Worm (Caenorhabditis elegans) whole organism, L4 larva: ENCODE results near the gene rdl-1.
A peak's percentile ranks its signal among the peaks of the same experiment; 100 is the strongest.

Experiments used
- D1046.2 ChIP-seq: fragments of 200-800 bp; sonication (Bioruptor generic); IDR thresholded peaks from 2 replicates; pipeline ENCODE4 v1.3.6; 2022; ENCODE audit warnings: missing genetic modification characterization, missing compliant biosample characterization
- F10B5.3 ChIP-seq: sonication (generic microtip); optimal IDR thresholded peaks from 2 replicates; lab custom pipeline; 2016; ENCODE audit warnings: mild to moderate bottlenecking, missing genetic modification characterization, missing compliant biosample characterization
- F37D6.2 ChIP-seq: sonication (generic microtip); optimal IDR thresholded peaks from 2 replicates; lab custom pipeline; 2016; ENCODE audit warnings: mild to moderate bottlenecking, missing genetic modification characterization, missing compliant biosample characterization
- F49E8.2 ChIP-seq: sonication (generic microtip); optimal IDR thresholded peaks from 2 replicates; lab custom pipeline; 2016; ENCODE audit warnings: missing compliant biosample characterization, mild to moderate bottlenecking, missing genetic modification characterization, borderline replicate concordance
- Y48G9A.11 ChIP-seq: fragments of 200-800 bp; sonication (Bioruptor generic); IDR thresholded peaks from 2 replicates; pipeline ENCODE4 v1.3.6; 2022; ENCODE audit warnings: missing genetic modification reagents, missing genetic modification characterization, missing compliant biosample characterization
- aha-1 ChIP-seq: fragments of 150-350 bp; peaks from one replicate; lab custom pipeline; 2014; ENCODE audit warnings: missing biosample characterization, missing genetic modification characterization
- aly-2 ChIP-seq: sonication (generic microtip); optimal IDR thresholded peaks from 2 replicates; lab custom pipeline; 2018; ENCODE audit warnings: missing biosample characterization, missing genetic modification characterization
- ama-1 ChIP-seq: fragments of 150-350 bp; optimal IDR thresholded peaks from 2 replicates; lab custom pipeline; 2014; ENCODE audit warnings: inconsistent platforms, mixed read lengths
- attf-4 ChIP-seq: sonication (generic microtip); optimal IDR thresholded peaks from 3 replicates; lab custom pipeline; 2017; ENCODE audit warnings: missing biosample characterization, missing genetic modification characterization
- ceh-28 ChIP-seq: fragments of 150-350 bp; optimal IDR thresholded peaks from 2 replicates; lab custom pipeline; 2014; ENCODE audit warnings: missing biosample characterization, missing genetic modification reagents, missing genetic modification characterization
- ceh-44 ChIP-seq: fragments of 200-800 bp; sonication (Bioruptor generic); IDR thresholded peaks from 2 replicates; pipeline ENCODE4 v1.3.6; 2022; ENCODE audit warnings: missing genetic modification reagents, missing genetic modification characterization, missing compliant biosample characterization
- ceh-62 ChIP-seq: sonication (generic microtip); optimal IDR thresholded peaks from 2 replicates; lab custom pipeline; 2017; ENCODE audit warnings: missing biosample characterization, missing genetic modification characterization
- ceh-82 ChIP-seq: sonication (generic microtip); optimal IDR thresholded peaks from 2 replicates; lab custom pipeline; 2017; ENCODE audit warnings: missing biosample characterization, missing genetic modification characterization
- ces-1 ChIP-seq: fragments of 150-350 bp; sonication (generic microtip); optimal IDR thresholded peaks from 4 replicates; lab custom pipeline; 2014; ENCODE audit warnings: missing biosample characterization, missing genetic modification reagents, missing genetic modification characterization
- daf-16 ChIP-seq, 3 experiments: sonication (generic microtip); optimal IDR thresholded peaks; 2 replicates each; lab custom pipeline; 2016 to 2017; ENCODE audit warnings: missing genetic modification characterization in 3 of 3, missing genetic modification reagents in 3 of 3, mild to moderate bottlenecking in 2 of 3, missing compliant biosample characterization in 2 of 3, missing biosample characterization in 1 of 3, moderate library complexity in 1 of 3
- dmd-6 ChIP-seq: fragments of 200-800 bp; sonication (Bioruptor generic); IDR thresholded peaks from 2 replicates; pipeline ENCODE4 v1.3.6; 2022; ENCODE audit warnings: missing genetic modification reagents, missing genetic modification characterization, missing compliant biosample characterization
- dmd-9 ChIP-seq: fragments of 200-800 bp; sonication (Bioruptor generic); IDR thresholded peaks from 2 replicates; pipeline ENCODE4 v1.3.6; 2022; ENCODE audit warnings: missing genetic modification reagents, missing genetic modification characterization, missing compliant biosample characterization
- dpl-1 ChIP-seq: fragments of 150-350 bp; optimal IDR thresholded peaks from 2 replicates; lab custom pipeline; 2014; ENCODE audit warnings: missing biosample characterization, missing genetic modification reagents, missing genetic modification characterization
- duxl-1 ChIP-seq: sonication (generic microtip); optimal IDR thresholded peaks from 2 replicates; lab custom pipeline; 2016; ENCODE audit warnings: mild to moderate bottlenecking, missing genetic modification characterization, moderate library complexity, missing compliant biosample characterization; ENCODE audit not compliant: poor library complexity
- dve-1 ChIP-seq: sonication (generic microtip); optimal IDR thresholded peaks from 2 replicates; lab custom pipeline; 2017; ENCODE audit warnings: antibody characterized with exemption, mild to moderate bottlenecking, missing genetic modification characterization, missing compliant biosample characterization; ENCODE audit not compliant: insufficient read depth
- egl-43 ChIP-seq: fragments of 200-800 bp; sonication (Bioruptor generic); IDR thresholded peaks from 2 replicates; pipeline ENCODE4 v1.3.6; 2022; ENCODE audit warnings: missing genetic modification reagents, missing genetic modification characterization, missing compliant biosample characterization
- hif-1 ChIP-seq, 2 experiments: sonication (generic microtip); optimal IDR thresholded peaks; 2 replicates each; lab custom pipeline; 2016 to 2017; ENCODE audit warnings: missing compliant biosample characterization in 2 of 2, missing genetic modification characterization in 2 of 2, missing genetic modification reagents in 2 of 2, missing genotype in 2 of 2, mild to moderate bottlenecking in 1 of 2
- hlh-11 ChIP-seq: fragments of 200-800 bp; sonication (Bioruptor generic); optimal IDR thresholded peaks from 2 replicates; lab custom pipeline; 2018; ENCODE audit warnings: mild to moderate bottlenecking, missing genetic modification characterization, missing compliant biosample characterization
- jun-1 ChIP-seq: fragments of 150-350 bp; optimal IDR thresholded peaks from 2 replicates; lab custom pipeline; 2014; ENCODE audit warnings: missing biosample characterization, missing genetic modification reagents, missing genetic modification characterization
- lim-7 ChIP-seq: fragments of 200-800 bp; sonication (Bioruptor generic); IDR thresholded peaks from 2 replicates; pipeline ENCODE4 v1.3.6; 2022; ENCODE audit warnings: missing genetic modification characterization, missing compliant biosample characterization
- lsy-2 ChIP-seq, 2 experiments: fragments of 150-350 bp in 1 of 2; sonication (generic microtip) in 1 of 2; optimal IDR thresholded peaks; 2 replicates each; lab custom pipeline; 2014 to 2017; ENCODE audit warnings: missing biosample characterization in 2 of 2, missing genetic modification characterization in 2 of 2
- mdt-29 ChIP-seq: fragments of 200-800 bp; sonication (Bioruptor generic); IDR thresholded peaks from 2 replicates; pipeline ENCODE4 v1.3.6; 2022; ENCODE audit warnings: missing genetic modification reagents, missing genetic modification characterization, missing compliant biosample characterization
- mep-1 ChIP-seq: fragments of 150-350 bp; sonication (generic microtip); optimal IDR thresholded peaks from 3 replicates; lab custom pipeline; 2014; ENCODE audit warnings: missing biosample characterization, missing genetic modification characterization
- mxl-3 ChIP-seq: fragments of 200-800 bp; sonication (Bioruptor generic); optimal IDR thresholded peaks from 2 replicates; lab custom pipeline; 2018; ENCODE audit warnings: mild to moderate bottlenecking, missing genetic modification characterization, missing compliant biosample characterization
- nhr-10 ChIP-seq: fragments of 150-350 bp; optimal IDR thresholded peaks from 2 replicates; lab custom pipeline; 2014; ENCODE audit warnings: missing biosample characterization, missing genetic modification characterization
- nhr-11 ChIP-seq: fragments of 150-350 bp; optimal IDR thresholded peaks from 2 replicates; lab custom pipeline; 2014; ENCODE audit warnings: missing biosample characterization, missing genetic modification characterization
- nhr-111 ChIP-seq: fragments of 200-800 bp; sonication (Bioruptor generic); optimal IDR thresholded peaks from 2 replicates; lab custom pipeline; 2018; ENCODE audit warnings: mild to moderate bottlenecking, missing genetic modification characterization, missing compliant biosample characterization
- nhr-237 ChIP-seq: sonication (generic microtip); optimal IDR thresholded peaks from 2 replicates; lab custom pipeline; 2017; ENCODE audit warnings: missing biosample characterization, missing genetic modification characterization
- nhr-48 ChIP-seq: sonication (generic microtip); optimal IDR thresholded peaks from 2 replicates; lab custom pipeline; 2016; ENCODE audit warnings: mild to moderate bottlenecking, missing genetic modification characterization, missing compliant biosample characterization
- nhr-6 ChIP-seq: fragments of 150-350 bp; optimal IDR thresholded peaks from 2 replicates; lab custom pipeline; 2014; ENCODE audit warnings: missing biosample characterization, missing genetic modification characterization
- nhr-77 ChIP-seq: fragments of 150-350 bp; optimal IDR thresholded peaks from 2 replicates; lab custom pipeline; 2014; ENCODE audit warnings: missing biosample characterization, missing genetic modification characterization
- pqm-1 ChIP-seq: sonication (generic microtip); optimal IDR thresholded peaks from 2 replicates; lab custom pipeline; 2017; ENCODE audit warnings: missing biosample characterization, missing genetic modification characterization
- rbr-2 ChIP-seq: sonication (generic microtip); optimal IDR thresholded peaks from 2 replicates; lab custom pipeline; 2016; ENCODE audit warnings: missing genotype, missing genetic modification characterization, missing compliant biosample characterization
- set-16 ChIP-seq: fragments of 200-800 bp; sonication (Bioruptor generic); IDR thresholded peaks from 2 replicates; pipeline ENCODE4 v1.3.6; 2022; ENCODE audit warnings: missing genetic modification reagents, missing genetic modification characterization, missing compliant biosample characterization
- skn-1 ChIP-seq: fragments of 150-350 bp; optimal IDR thresholded peaks from 2 replicates; lab custom pipeline; 2014; ENCODE audit warnings: missing biosample characterization, missing genetic modification characterization
- snpc-1.2 ChIP-seq: fragments of 200-800 bp; sonication (Bioruptor generic); IDR thresholded peaks from 2 replicates; pipeline ENCODE4 v1.3.6; 2022; ENCODE audit warnings: missing genetic modification reagents, missing genetic modification characterization, missing compliant biosample characterization
- spr-3 ChIP-seq: fragments of 200-800 bp; sonication (Bioruptor generic); optimal IDR thresholded peaks from 2 replicates; lab custom pipeline; 2018; ENCODE audit warnings: mild to moderate bottlenecking, missing genetic modification characterization, missing compliant biosample characterization
- tra-1 ChIP-seq: fragments of 200-800 bp; sonication (Bioruptor generic); IDR thresholded peaks from 2 replicates; pipeline ENCODE4 v1.3.6; 2022; ENCODE audit warnings: missing genetic modification reagents, missing genetic modification characterization, missing compliant biosample characterization
- unc-130 ChIP-seq: sonication (generic microtip); optimal IDR thresholded peaks from 2 replicates; lab custom pipeline; 2016; ENCODE audit warnings: missing genetic modification reagents, missing genetic modification characterization, missing compliant biosample characterization
- unc-62 ChIP-seq, 3 experiments: fragments of 150-350 bp in 1 of 3; sonication (generic microtip); optimal IDR thresholded peaks in 2 of 3; peaks in 1 of 3; 1 replicate in 1 of 3; 2 replicates in 2 of 3; lab custom pipeline; 2014 to 2017; ENCODE audit warnings: missing biosample characterization in 3 of 3, missing genetic modification characterization in 3 of 3, missing genetic modification reagents in 3 of 3, missing genotype in 1 of 3
- zfp-2 ChIP-seq: sonication (generic microtip); optimal IDR thresholded peaks from 2 replicates; lab custom pipeline; 2016; ENCODE audit warnings: mild to moderate bottlenecking, missing genetic modification characterization, missing compliant biosample characterization
- ztf-11 ChIP-seq: fragments of 150-350 bp; optimal IDR thresholded peaks from 2 replicates; lab custom pipeline; 2014; ENCODE audit warnings: missing biosample characterization, missing genetic modification characterization
- ztf-7 ChIP-seq: fragments of 150-350 bp; optimal IDR thresholded peaks from 2 replicates; lab custom pipeline; 2014; ENCODE audit warnings: missing biosample characterization, missing genetic modification characterization

The rdl-1 gene

DNA sequence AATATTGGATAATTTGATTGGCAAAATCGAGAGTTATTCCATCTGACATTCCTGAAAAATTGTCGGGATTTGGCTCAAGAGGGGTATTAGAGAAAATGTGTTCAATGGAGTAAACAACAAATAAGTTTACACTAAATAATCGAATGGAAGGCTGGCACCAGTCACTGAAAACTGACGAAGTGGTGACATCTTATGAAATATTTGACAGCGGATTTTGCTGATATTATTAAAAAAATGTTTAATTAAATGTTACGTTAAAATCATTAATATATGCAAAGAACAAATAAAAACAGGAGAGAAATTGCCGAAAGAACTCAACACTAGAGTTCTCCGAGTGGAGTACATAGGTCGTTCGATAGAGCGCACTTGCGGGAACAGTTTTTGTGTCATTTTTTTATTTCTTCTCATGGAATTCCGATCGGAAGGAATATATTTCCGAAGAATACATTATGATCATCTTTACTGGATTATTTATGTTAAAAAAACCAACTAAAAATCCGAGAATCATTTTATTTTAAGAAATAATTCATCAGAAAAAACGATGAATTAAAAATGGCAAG, 15.5 kb upstream of the rdl-1 start, which contains the start of gene tag-322 (continued):
- TF ChIP-seq daf-16 (GFP tag; optimal IDR thresholded peaks at IDR 0.05; lab: Kevin White, UChicago), result peak in 1 of 2 experiments; percentile 32
- TF ChIP-seq daf-16 (tag; optimal IDR thresholded peaks at IDR 0.05; lab: Kevin White, UChicago), result peak; percentile 45
- no peak for TF ChIP-seq nhr-111
- no peak for TF ChIP-seq snpc-1.2 (GFP tag; lab: Robert Waterston, UW)
- no peak for TF ChIP-seq tra-1 (GFP tag; lab: Robert Waterston, UW)
- no peak for TF ChIP-seq unc-62 (GFP tag; optimal IDR thresholded peaks at IDR 0.05 in 1 of 2; lab: Kevin White, UChicago)
- no peak for TF ChIP-seq unc-62 (tag; optimal IDR thresholded peaks at IDR 0.05; lab: Kevin White, UChicago)
- peak; percentile 44 for TF ChIP-seq ama-1
- no peak for TF ChIP-seq nhr-10 (tag; lab: Kevin White, UChicago)
- TF ChIP-seq F49E8.2 (tag; lab: Kevin White, UChicago), result no peak
- no peak for TF ChIP-seq unc-130 (GFP tag; lab: Kevin White, UChicago)
- TF ChIP-seq zfp-2 (tag; lab: Kevin White, UChicago), result no peak
- TF ChIP-seq Y48G9A.11, result no peak
- TF ChIP-seq ztf-7 (tag; lab: Kevin White, UChicago), result peak; percentile 11
- no peak for TF ChIP-seq set-16
- TF ChIP-seq ztf-11 (tag; lab: Kevin White, UChicago), result no peak
- TF ChIP-seq D1046.2 (GFP tag; lab: Robert Waterston, UW), result no peak
- TF ChIP-seq mxl-3, result no peak
- no peak for TF ChIP-seq duxl-1 (tag; lab: Kevin White, UChicago)
- no peak for TF ChIP-seq aha-1 (tag; lab: Kevin White, UChicago)
- TF ChIP-seq dve-1, result peak; percentile 70
- peak; percentile 16 for TF ChIP-seq F37D6.2 (tag; lab: Kevin White, UChicago)
- TF ChIP-seq ces-1, result no peak
- TF ChIP-seq nhr-237 (tag; lab: Kevin White, UChicago), result no peak
- TF ChIP-seq lim-7, result no peak
- TF ChIP-seq dmd-9 (GFP tag; lab: Robert Waterston, UW), result no peak
- no peak for TF ChIP-seq nhr-48 (tag; lab: Kevin White, UChicago)
- peak in 1 of 2 experiments; percentile 4 for TF ChIP-seq hif-1 (tag; optimal IDR thresholded peaks at IDR 0.05; lab: Kevin White, UChicago)
- TF ChIP-seq spr-3 (GFP tag; lab: Kevin White, UChicago), result no peak
- TF ChIP-seq nhr-11 (tag; lab: Kevin White, UChicago), result no peak
- no peak for TF ChIP-seq ceh-62 (tag; lab: Kevin White, UChicago)
- TF ChIP-seq nhr-6 (tag; lab: Kevin White, UChicago), result peak; percentile 31
- TF ChIP-seq nhr-77 (tag; lab: Kevin White, UChicago), result peak; percentile 42
- TF ChIP-seq rbr-2 (tag; lab: Kevin White, UChicago), result peak; percentile 62
- TF ChIP-seq dpl-1 (GFP tag; lab: Kevin White, UChicago), result peak; percentile 71
- TF ChIP-seq dmd-6, result peak; percentile 25; the same call in 1 of the 2 replicates
- TF ChIP-seq F10B5.3 (tag; lab: Kevin White, UChicago), result no peak
- TF ChIP-seq pqm-1 (tag; lab: Kevin White, UChicago), result no peak
- TF ChIP-seq hlh-11 (tag; lab: Kevin White, UChicago), result peak; percentile 32
- TF ChIP-seq skn-1, result no peak
- no peak for TF ChIP-seq aly-2 (tag; lab: Kevin White, UChicago)
- TF ChIP-seq ceh-28, result no peak
- no peak for TF ChIP-seq ceh-82 (tag; lab: Kevin White, UChicago)
- peak; percentile 32 to 92 for TF ChIP-seq lsy-2 (tag; optimal IDR thresholded peaks at IDR 0.05; lab: Kevin White, UChicago)
- TF ChIP-seq egl-43 (GFP tag; lab: Robert Waterston, UW), result no peak
- TF ChIP-seq attf-4 (tag; lab: Kevin White, UChicago), result no peak
- no peak for TF ChIP-seq jun-1 (tag; lab: Kevin White, UChicago)
- TF ChIP-seq ceh-44 (GFP tag; lab: Robert Waterston, UW), result no peak
- peak; percentile 85 for TF ChIP-seq mep-1
- no peak for TF ChIP-seq mdt-29 (GFP tag; lab: Robert Waterston, UW)
